Fruit fly (Drosophila melanogaster) whole organism, prepupa: ENCODE measurements around the gene Roc1a.
A peak's percentile ranks its signal among the peaks of the same experiment; 100 is the strongest.

Experiments
- Blimp-1 ChIP-seq: fragments of 200-800 bp; sonication (Bioruptor generic); optimal IDR thresholded peaks from 3 replicates; lab custom pipeline; 2017; ENCODE audit warnings: missing biosample characterization, missing genetic modification characterization, mild to moderate bottlenecking, moderate library complexity, missing genetic modification reagents
- CG10669 ChIP-seq: fragments of 200-800 bp; sonication (Bioruptor generic); optimal IDR thresholded peaks from 3 replicates; lab custom pipeline; 2018; ENCODE audit warnings: missing biosample characterization, mild to moderate bottlenecking, missing genetic modification characterization, moderate library complexity
- CG1621 ChIP-seq: fragments of 200-800 bp; sonication (Bioruptor generic); optimal IDR thresholded peaks from 3 replicates; lab custom pipeline; 2018; ENCODE audit warnings: missing biosample characterization, mild to moderate bottlenecking, missing genetic modification characterization
- CG16779 ChIP-seq: fragments of 200-800 bp; sonication (Bioruptor generic); optimal IDR thresholded peaks from 3 replicates; lab custom pipeline; 2017; ENCODE audit warnings: missing biosample characterization, mild to moderate bottlenecking, missing genetic modification characterization
- CG6854 ChIP-seq: fragments of 200-800 bp; sonication (Bioruptor generic); optimal IDR thresholded peaks from 2 replicates; lab custom pipeline; 2017; ENCODE audit warnings: missing biosample characterization, mild to moderate bottlenecking, missing genetic modification characterization
- CG8119 ChIP-seq: fragments of 200-800 bp; sonication (Bioruptor generic); IDR thresholded peaks from 3 replicates; pipeline ENCODE4 v1.3.6; 2022; ENCODE audit warnings: missing biosample characterization, missing genetic modification characterization
- Gug ChIP-seq: fragments of 200-800 bp; sonication (Bioruptor generic); IDR thresholded peaks from 2 replicates; pipeline ENCODE4 v1.3.6; 2022; ENCODE audit warnings: missing biosample characterization, missing genetic modification characterization
- Hr39 ChIP-seq: fragments of 200-800 bp; sonication (Bioruptor generic); optimal IDR thresholded peaks from 2 replicates; lab custom pipeline; 2016; ENCODE audit warnings: missing biosample characterization, missing genetic modification characterization
- Hr4 ChIP-seq: fragments of 200-800 bp; sonication (Bioruptor generic); optimal IDR thresholded peaks from 3 replicates; lab custom pipeline; 2016; ENCODE audit warnings: missing biosample characterization, missing genetic modification characterization
- dsx ChIP-seq: fragments of 200-800 bp; optimal IDR thresholded peaks from 3 replicates; lab custom pipeline; 2019; ENCODE audit warnings: missing biosample characterization, mild to moderate bottlenecking, missing genetic modification characterization, moderate library complexity; ENCODE audit not compliant: poor library complexity, severe bottlenecking
- spab ChIP-seq: fragments of 200-800 bp; sonication (Bioruptor generic); optimal IDR thresholded peaks from 2 replicates; lab custom pipeline; 2017; ENCODE audit warnings: missing biosample characterization, mild to moderate bottlenecking, missing genetic modification characterization, missing genetic modification reagents

DNA sequence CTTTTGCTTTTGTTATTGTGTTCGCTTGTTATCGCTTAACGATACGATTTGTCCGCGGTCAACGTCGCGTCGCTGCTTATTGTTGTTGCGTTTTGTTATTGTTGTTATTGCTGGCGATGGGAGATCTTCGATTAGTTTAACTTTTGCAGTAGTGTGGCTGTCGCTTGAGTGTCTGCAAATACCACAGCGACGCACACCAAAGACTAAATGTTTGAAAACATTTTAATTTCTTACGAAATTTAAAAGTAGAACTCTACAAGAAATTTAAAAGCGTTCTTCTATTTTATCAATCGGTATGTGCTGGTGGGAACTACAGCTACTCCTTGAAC, 27.0 kb upstream of the Roc1a start, which contains the start of gene spdi:
- TF ChIP-seq Hr39 (GFP tag; lab: Kevin White, UChicago) = no peak
- no peak for TF ChIP-seq Hr4 (GFP tag; lab: Kevin White, UChicago)
- TF ChIP-seq Blimp-1 (GFP tag; lab: Kevin White, UChicago) = no peak
- no peak for TF ChIP-seq CG10669 (GFP tag; lab: Kevin White, UChicago)
- peak; percentile 5 for TF ChIP-seq dsx (GFP tag; lab: Kevin White, UChicago)
- no peak for TF ChIP-seq CG16779
- TF ChIP-seq spab (GFP tag; lab: Kevin White, UChicago) = no peak
- no peak for TF ChIP-seq Gug (GFP tag; lab: Robert Waterston, UW)
- no peak for TF ChIP-seq CG8119 (GFP tag; lab: Robert Waterston, UW)
- no peak for TF ChIP-seq CG6854 (GFP tag; lab: Kevin White, UChicago)
- no peak for TF ChIP-seq CG1621 (tag; lab: Kevin White, UChicago)
